Fruit fly (Drosophila melanogaster) whole organism, embryonic: ENCODE results near the gene RpL32.

Source experiments
- Blimp-1 ChIP-seq: fragments of 200-800 bp; sonication (Bioruptor generic); optimal IDR thresholded peaks from 3 replicates; lab custom pipeline; 2018; ENCODE audit warnings: missing biosample characterization, missing genetic modification characterization, mild to moderate bottlenecking, moderate library complexity, missing genetic modification reagents
- CG10267 ChIP-seq: fragments of 200-800 bp; sonication (Bioruptor generic); optimal IDR thresholded peaks from 2 replicates; lab custom pipeline; 2018; ENCODE audit warnings: missing biosample characterization, mild to moderate bottlenecking, missing genetic modification characterization, moderate library complexity
- CG10431 ChIP-seq: fragments of 200-800 bp; sonication (Bioruptor generic); optimal IDR thresholded peaks from 3 replicates; lab custom pipeline; 2018; ENCODE audit warnings: missing biosample characterization, mild to moderate bottlenecking, missing genetic modification characterization
- CG11247 ChIP-seq: fragments of 200-800 bp; sonication (Bioruptor generic); IDR thresholded peaks from 2 replicates; pipeline ENCODE4 v1.3.6; 2022; ENCODE audit warnings: missing biosample characterization, missing genetic modification characterization
- CG13123 ChIP-seq: fragments of 200-800 bp; sonication (Bioruptor generic); optimal IDR thresholded peaks from 2 replicates; lab custom pipeline; 2016; ENCODE audit warnings: missing biosample characterization, missing genetic modification characterization
- CG1647 ChIP-seq: fragments of 200-800 bp; sonication (Bioruptor generic); optimal IDR thresholded peaks from 3 replicates; lab custom pipeline; 2016; ENCODE audit warnings: missing biosample characterization, missing genetic modification characterization
- CG16813 ChIP-seq: fragments of 200-800 bp; sonication (Bioruptor generic); IDR thresholded peaks from 3 replicates; pipeline ENCODE4 v1.3.6; 2022; ENCODE audit warnings: missing biosample characterization, missing genetic modification characterization; ENCODE audit not compliant: partially characterized antibody
- CG17359 ChIP-seq: fragments of 200-800 bp; sonication (Bioruptor generic); optimal IDR thresholded peaks from 3 replicates; lab custom pipeline; 2018; ENCODE audit warnings: missing biosample characterization, mild to moderate bottlenecking, missing genetic modification characterization, moderate library complexity
- CG2202 ChIP-seq: fragments of 200-800 bp; sonication (Bioruptor generic); optimal IDR thresholded peaks from 2 replicates; lab custom pipeline; 2018; ENCODE audit warnings: missing biosample characterization, mild to moderate bottlenecking, missing genetic modification characterization
- CG32532 ChIP-seq: fragments of 200-800 bp; sonication (Bioruptor generic); IDR thresholded peaks from 2 replicates; pipeline ENCODE4 v1.3.6; 2022; ENCODE audit warnings: missing biosample characterization, missing genetic modification characterization
- CG3995 ChIP-seq: fragments of 200-800 bp; sonication (Bioruptor generic); optimal IDR thresholded peaks from 3 replicates; lab custom pipeline; 2016; ENCODE audit warnings: missing biosample characterization, missing genetic modification characterization
- CG6272 ChIP-seq: fragments of 200-800 bp; sonication (Bioruptor generic); IDR thresholded peaks from 2 replicates; pipeline ENCODE4 v1.3.6; 2022; ENCODE audit warnings: missing biosample characterization, missing genetic modification characterization
- CG7963 ChIP-seq: fragments of 200-800 bp; sonication (Bioruptor generic); IDR thresholded peaks from 3 replicates; pipeline ENCODE4 v1.3.6; 2022; ENCODE audit warnings: missing biosample characterization, missing genetic modification characterization; ENCODE audit not compliant: partially characterized antibody
- CG7987 ChIP-seq: fragments of 200-800 bp; sonication (Bioruptor generic); optimal IDR thresholded peaks from 2 replicates; lab custom pipeline; 2018; ENCODE audit warnings: missing biosample characterization, mild to moderate bottlenecking, missing genetic modification characterization, moderate library complexity
- CG8089 ChIP-seq: fragments of 200-800 bp; sonication (Bioruptor generic); optimal IDR thresholded peaks from 3 replicates; lab custom pipeline; 2016; ENCODE audit warnings: missing biosample characterization, missing genetic modification characterization
- CG8924 ChIP-seq: fragments of 200-800 bp; optimal IDR thresholded peaks from 3 replicates; lab custom pipeline; 2019; ENCODE audit warnings: missing biosample characterization, mild to moderate bottlenecking, missing genetic modification characterization, moderate library complexity
- Dp ChIP-seq: fragments of 200-800 bp; sonication (Bioruptor generic); optimal IDR thresholded peaks from 2 replicates; lab custom pipeline; 2018; ENCODE audit warnings: missing biosample characterization, mild to moderate bottlenecking, missing genetic modification characterization, moderate library complexity
- Dref ChIP-seq: fragments of 200-800 bp; sonication (Bioruptor generic); IDR thresholded peaks from 2 replicates; pipeline ENCODE4 v1.3.6; 2022; ENCODE audit warnings: missing biosample characterization, missing genetic modification characterization
- Drgx ChIP-seq: fragments of 200-800 bp; sonication (Bioruptor generic); IDR thresholded peaks from 2 replicates; pipeline ENCODE4 v1.3.6; 2022; ENCODE audit warnings: missing biosample characterization, missing genetic modification characterization
- Gsc ChIP-seq: fragments of 200-800 bp; sonication (Bioruptor generic); IDR thresholded peaks from 2 replicates; pipeline ENCODE4 v1.3.6; 2022; ENCODE audit warnings: missing biosample characterization, missing genetic modification characterization
- HLH3B ChIP-seq: fragments of 200-800 bp; sonication (Bioruptor generic); IDR thresholded peaks from 2 replicates; pipeline ENCODE4 v1.3.6; 2022; ENCODE audit warnings: missing biosample characterization, missing genetic modification characterization
- Hand ChIP-seq: fragments of 200-800 bp; sonication (Bioruptor generic); optimal IDR thresholded peaks from 2 replicates; lab custom pipeline; 2017; ENCODE audit warnings: mild to moderate bottlenecking, missing biosample characterization, missing genetic modification reagents, missing genetic modification characterization
- Hr3 ChIP-seq: fragments of 200-800 bp; sonication (Bioruptor generic); optimal IDR thresholded peaks from 3 replicates; lab custom pipeline; 2016; ENCODE audit warnings: missing biosample characterization, missing genetic modification characterization
- MBD-R2 ChIP-seq: fragments of 200-800 bp; sonication (Bioruptor generic); IDR thresholded peaks from 2 replicates; pipeline ENCODE4 v1.3.6; 2022; ENCODE audit warnings: missing biosample characterization, missing genetic modification characterization
- MTF-1 ChIP-seq: fragments of 200-800 bp; sonication (Bioruptor generic); optimal IDR thresholded peaks from 2 replicates; lab custom pipeline; 2018; ENCODE audit warnings: missing biosample characterization, mild to moderate bottlenecking, missing genetic modification characterization, borderline replicate concordance
- Optix ChIP-seq: fragments of 200-800 bp; sonication (Bioruptor generic); IDR thresholded peaks from 3 replicates; pipeline ENCODE4 v1.3.6; 2022; ENCODE audit warnings: missing biosample characterization, missing genetic modification characterization
- Pdp1 ChIP-seq, 2 experiments: fragments of 200-800 bp; sonication (Bioruptor generic); optimal IDR thresholded peaks; 3 replicates each; lab custom pipeline; 2016; ENCODE audit warnings: missing biosample characterization in 2 of 2, missing genetic modification characterization in 2 of 2, mild to moderate bottlenecking in 1 of 2, moderate library complexity in 1 of 2
- Sry-δ ChIP-seq: fragments of 200-800 bp; sonication (Bioruptor generic); optimal IDR thresholded peaks from 2 replicates; lab custom pipeline; 2016; ENCODE audit warnings: missing biosample characterization, missing genetic modification characterization
- Vsx1 ChIP-seq: fragments of 200-800 bp; sonication (Bioruptor generic); optimal IDR thresholded peaks from 2 replicates; lab custom pipeline; 2017; ENCODE audit warnings: missing biosample characterization, mild to moderate bottlenecking, missing genetic modification characterization, missing genetic modification reagents
- ara ChIP-seq: fragments of 200-800 bp; sonication (Bioruptor generic); IDR thresholded peaks from 2 replicates; pipeline ENCODE4 v1.3.6; 2022; ENCODE audit warnings: missing biosample characterization, missing genetic modification characterization
- ato ChIP-seq: fragments of 200-800 bp; sonication (Bioruptor generic); IDR thresholded peaks from 2 replicates; pipeline ENCODE4 v1.3.6; 2022; ENCODE audit warnings: missing biosample characterization, missing genetic modification characterization; ENCODE audit not compliant: partially characterized antibody
- br ChIP-seq: fragments of >200 bp; optimal IDR thresholded peaks from 2 replicates; lab custom pipeline; 2017
- btn ChIP-seq: fragments of 200-800 bp; sonication (Bioruptor generic); optimal IDR thresholded peaks from 2 replicates; lab custom pipeline; 2016; ENCODE audit warnings: missing biosample characterization, missing genetic modification characterization
- chm ChIP-seq: fragments of 200-800 bp; sonication (Bioruptor generic); IDR thresholded peaks from 2 replicates; pipeline ENCODE4 v1.3.6; 2022; ENCODE audit warnings: missing biosample characterization, missing genetic modification characterization
- disco-r ChIP-seq: fragments of 200-800 bp; sonication (Bioruptor generic); optimal IDR thresholded peaks from 2 replicates; lab custom pipeline; 2016; ENCODE audit warnings: missing biosample characterization, missing genetic modification characterization
- dm ChIP-seq: fragments of 200-800 bp; sonication (Bioruptor generic); optimal IDR thresholded peaks from 3 replicates; lab custom pipeline; 2016; ENCODE audit warnings: missing biosample characterization, missing genetic modification characterization
- fu2 ChIP-seq: fragments of 200-800 bp; sonication (Bioruptor generic); optimal IDR thresholded peaks from 2 replicates; lab custom pipeline; 2016; ENCODE audit warnings: missing biosample characterization, missing genetic modification characterization
- grau ChIP-seq: fragments of 200-800 bp; optimal IDR thresholded peaks from 3 replicates; lab custom pipeline; 2019; ENCODE audit warnings: missing biosample characterization, mild to moderate bottlenecking, missing genetic modification characterization, moderate library complexity
- nerfin-1 ChIP-seq: fragments of 200-800 bp; sonication (Bioruptor generic); optimal IDR thresholded peaks from 3 replicates; lab custom pipeline; 2019; ENCODE audit warnings: missing biosample characterization, mild to moderate bottlenecking, missing genetic modification characterization, moderate library complexity
- pum ChIP-seq: fragments of 200-800 bp; sonication (Bioruptor generic); optimal IDR thresholded peaks from 2 replicates; lab custom pipeline; 2016; ENCODE audit warnings: missing biosample characterization, missing genetic modification characterization
- sc ChIP-seq, 3 experiments: fragments of >200 bp in 2 of 3; fragments of 200-800 bp in 1 of 3; sonication (Bioruptor generic) in 1 of 3; optimal IDR thresholded peaks; 2 replicates in 2 of 3; 3 replicates in 1 of 3; lab custom pipeline; 2017; ENCODE audit warnings: mild to moderate bottlenecking in 1 of 3, missing biosample characterization in 1 of 3, missing genetic modification characterization in 1 of 3, missing genetic modification reagents in 1 of 3
- sens-2 ChIP-seq: fragments of 200-800 bp; sonication (Bioruptor generic); IDR thresholded peaks from 2 replicates; pipeline ENCODE4 v1.3.6; 2022; ENCODE audit warnings: missing biosample characterization, missing genetic modification characterization
- slp2 ChIP-seq: fragments of 200-800 bp; sonication (Bioruptor generic); optimal IDR thresholded peaks from 2 replicates; lab custom pipeline; 2016; ENCODE audit warnings: missing biosample characterization, missing genetic modification characterization
- sr ChIP-seq: fragments of 200-800 bp; sonication (Bioruptor generic); IDR thresholded peaks from 3 replicates; pipeline ENCODE4 v1.3.6; 2022; ENCODE audit warnings: missing biosample characterization, missing genetic modification characterization
- sug ChIP-seq: fragments of 200-800 bp; optimal IDR thresholded peaks from 2 replicates; lab custom pipeline; 2019; ENCODE audit warnings: missing biosample characterization, mild to moderate bottlenecking, missing genetic modification characterization, moderate library complexity
- twi ChIP-seq: fragments of 200-800 bp; optimal IDR thresholded peaks from 2 replicates; lab custom pipeline; 2019; ENCODE audit warnings: missing biosample characterization, mild to moderate bottlenecking, missing genetic modification characterization, moderate library complexity
- vfl ChIP-seq: fragments of 200-800 bp; sonication (Bioruptor generic); optimal IDR thresholded peaks from 2 replicates; lab custom pipeline; 2016; ENCODE audit warnings: missing biosample characterization, missing genetic modification characterization
- vnd ChIP-seq: fragments of 200-800 bp; sonication (Bioruptor generic); IDR thresholded peaks from 3 replicates; pipeline ENCODE4 v1.3.6; 2022; ENCODE audit warnings: missing biosample characterization, missing genetic modification characterization; ENCODE audit not compliant: partially characterized antibody

Gene RpL32

DNA sequence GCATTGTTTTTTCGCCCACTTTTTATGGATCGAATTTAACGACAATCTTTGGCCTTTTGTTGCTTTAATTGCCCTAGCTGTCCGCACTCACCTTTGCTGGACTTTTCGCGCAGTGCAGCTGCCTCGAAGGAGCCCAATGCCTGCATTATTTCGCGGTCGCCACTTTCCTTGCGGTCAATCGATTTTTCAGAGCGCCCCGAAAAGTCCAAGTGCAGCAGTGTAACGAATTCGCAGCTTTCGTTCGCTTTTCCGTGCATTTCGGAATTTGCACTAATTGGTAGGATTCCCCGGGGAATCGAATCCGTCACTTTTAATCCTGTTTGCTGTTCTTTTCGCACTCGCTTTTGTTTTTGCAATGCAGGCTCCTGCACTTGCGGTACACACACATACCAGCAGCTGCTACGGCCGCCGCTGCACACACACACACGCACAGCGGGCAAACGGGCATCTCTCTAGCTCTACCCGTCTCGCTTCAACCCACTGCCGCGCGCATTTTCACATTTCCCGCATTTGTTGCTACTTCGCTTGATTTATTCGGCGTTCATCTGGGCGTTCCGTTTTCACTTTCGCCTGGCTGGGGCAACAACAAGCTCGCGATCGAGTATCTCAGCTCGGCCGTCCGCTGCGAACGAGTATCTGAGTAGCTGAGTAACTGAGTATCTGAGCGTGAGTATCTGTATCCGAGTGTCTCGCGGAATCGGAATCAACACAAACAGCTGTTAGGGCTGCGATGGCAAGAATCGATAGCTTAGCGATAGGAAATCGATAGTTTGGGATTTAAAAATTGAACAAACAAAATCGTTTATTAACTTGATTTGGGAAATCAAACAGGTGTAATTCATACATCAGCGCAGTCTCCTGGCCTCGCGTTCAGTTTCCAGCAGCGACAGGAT is 24.2 kb downstream of the RpL32 start, which contains the start of gene Mgat2 (continued):
- TF ChIP-seq sc (optimal IDR thresholded peaks at IDR 0.05; lab: Kevin White, UChicago), result no peak
- no peak for TF ChIP-seq sc (GFP tag; optimal IDR thresholded peaks at IDR 0.05; lab: Kevin White, UChicago)
- TF ChIP-seq sens-2 (GFP tag; lab: Robert Waterston, UW), result peak; percentile 39; the same call in 1 of the 2 replicates
- TF ChIP-seq CG10431 (GFP tag; lab: Kevin White, UChicago), result peak; percentile 77
- TF ChIP-seq Gsc, result no peak
- peak; percentile 84 for TF ChIP-seq nerfin-1
- TF ChIP-seq vfl (GFP tag; lab: Kevin White, UChicago), result no peak
- TF ChIP-seq vnd, result peak; percentile 77
- no peak for TF ChIP-seq br
- 0 out of 3 replicates have a peak, but pooled peaks have one; percentile 35 for TF ChIP-seq sr (GFP tag; lab: Robert Waterston, UW)
- TF ChIP-seq Optix (GFP tag; lab: Robert Waterston, UW), result peak; percentile 30; the same call in 1 of the 3 replicates
- peak; percentile 62 for TF ChIP-seq MTF-1 (GFP tag; lab: Kevin White, UChicago)
- TF ChIP-seq disco-r (GFP tag; lab: Kevin White, UChicago), result no peak
- TF ChIP-seq CG2202, result peak; percentile 66
- peak; percentile 64; the same call in 1 of the 2 replicates for TF ChIP-seq ato (GFP tag; lab: Robert Waterston, UW)
- TF ChIP-seq Dref (GFP tag; lab: Robert Waterston, UW), result peak; percentile 77
- no peak for TF ChIP-seq CG1647 (GFP tag; lab: Kevin White, UChicago)
- peak; percentile 15; the same call in 1 of the 2 replicates for TF ChIP-seq MBD-R2
- no peak for TF ChIP-seq CG8089 (GFP tag; lab: Kevin White, UChicago)
- peak; percentile 3 for TF ChIP-seq CG3995 (GFP tag; lab: Kevin White, UChicago)
- 0 out of 2 replicates have a peak, but pooled peaks have one; percentile 29 for TF ChIP-seq ara
- TF ChIP-seq chm (GFP tag; lab: Robert Waterston, UW), result peak; percentile 83
- no peak for TF ChIP-seq Vsx1 (GFP tag; lab: Kevin White, UChicago)
- peak in 1 of 2 experiments; percentile 18 for TF ChIP-seq Pdp1 (GFP tag; optimal IDR thresholded peaks at IDR 0.05; lab: Kevin White, UChicago)
- TF ChIP-seq CG16813, result peak; percentile 79
- TF ChIP-seq Hr3 (GFP tag; lab: Kevin White, UChicago), result no peak
- TF ChIP-seq pum (GFP tag; lab: Kevin White, UChicago), result no peak
- no peak for TF ChIP-seq CG13123 (GFP tag; lab: Kevin White, UChicago)
- no peak for TF ChIP-seq Sry-δ (GFP tag; lab: Kevin White, UChicago)
- TF ChIP-seq twi (tag; lab: Kevin White, UChicago), result peak; percentile 57
- TF ChIP-seq btn (GFP tag; lab: Kevin White, UChicago), result no peak
- peak; percentile 8 for TF ChIP-seq dm (GFP tag; lab: Kevin White, UChicago)
- TF ChIP-seq CG17359 (tag; lab: Kevin White, UChicago), result no peak
- TF ChIP-seq sug (tag; lab: Kevin White, UChicago), result peak; percentile 55
- TF ChIP-seq Blimp-1 (GFP tag; lab: Kevin White, UChicago), result peak; percentile 100
- TF ChIP-seq Dp (GFP tag; lab: Kevin White, UChicago), result peak; percentile 79
- peak; percentile 46 for TF ChIP-seq Drgx (GFP tag; lab: Robert Waterston, UW)
- TF ChIP-seq HLH3B (GFP tag; lab: Robert Waterston, UW), result no peak
- peak; percentile 82 for TF ChIP-seq CG7963 (GFP tag; lab: Robert Waterston, UW)
- no peak for TF ChIP-seq fu2 (GFP tag; lab: Kevin White, UChicago)
- TF ChIP-seq CG10267 (tag; lab: Kevin White, UChicago), result peak; percentile 44
- peak; percentile 28 for TF ChIP-seq grau (tag; lab: Kevin White, UChicago)
- TF ChIP-seq Hand, result peak; percentile 31
- TF ChIP-seq CG8924, result peak; percentile 83
- TF ChIP-seq CG6272 (GFP tag; lab: Robert Waterston, UW), result no peak
- TF ChIP-seq CG11247 (GFP tag; lab: Robert Waterston, UW), result no peak
- no peak for TF ChIP-seq slp2
- peak; percentile 75 for TF ChIP-seq CG7987
- peak; percentile 21; the same call in 1 of the 2 replicates for TF ChIP-seq CG32532 (GFP tag; lab: Robert Waterston, UW)
